Fruit fly (Drosophila melanogaster): ENCODE data around the gene CG7778.

The CG7778 gene

DNA sequence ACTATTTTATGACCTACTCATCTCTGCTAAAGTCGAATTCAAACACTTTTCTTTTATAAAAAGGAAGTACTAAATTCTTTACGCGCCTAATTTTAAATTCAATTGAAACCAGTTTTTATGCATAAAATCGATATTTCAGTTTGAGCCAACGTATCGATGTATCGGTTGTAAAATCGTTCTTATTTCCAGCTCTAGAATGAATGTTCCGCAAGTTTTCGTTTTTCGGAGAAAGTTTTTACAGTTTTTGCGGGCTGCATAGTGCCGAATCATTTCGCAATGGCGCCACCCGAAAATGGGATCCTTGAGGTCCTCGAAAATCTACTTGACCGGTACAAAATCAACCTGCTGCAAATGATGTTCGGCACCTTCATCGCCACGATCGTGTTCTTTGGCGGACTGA is 41.0 kb upstream of the CG7778 start, which contains the start of gene CG7840 (continued):
- TF ChIP-seq ato (GFP tag; IDR thresholded peaks at IDR 0.05; ENCODE audit: partially characterized antibody) = peak; percentile 74
- TF ChIP-seq CG17328 (GFP tag; IDR thresholded peaks at IDR 0.05) = no peak
- TF ChIP-seq cwo (GFP tag; optimal IDR thresholded peaks at IDR 0.05) = no peak
- no peak for TF ChIP-seq CG17186 (GFP tag; optimal IDR thresholded peaks at IDR 0.05)
- TF ChIP-seq pita (GFP tag; optimal IDR thresholded peaks at IDR 0.05) = no peak
- TF ChIP-seq Kr (GFP tag; optimal IDR thresholded peaks at IDR 0.05) = no peak
- TF ChIP-seq Asciz (GFP tag; optimal IDR thresholded peaks at IDR 0.05) = no peak
- no peak for TF ChIP-seq ac (GFP tag; optimal IDR thresholded peaks at IDR 0.05)
- peak; percentile 57 for TF ChIP-seq Blimp-1 (GFP tag; optimal IDR thresholded peaks at IDR 0.05)
- no peak for TF ChIP-seq Spps (tag; optimal IDR thresholded peaks at IDR 0.05)
- TF ChIP-seq CG33557 (GFP tag; optimal IDR thresholded peaks at IDR 0.05) = no peak
- TF ChIP-seq CG14860 (GFP tag; IDR thresholded peaks at IDR 0.05; ENCODE audit: partially characterized antibody) = peak; percentile 82
- TF ChIP-seq CG18476 (GFP tag; optimal IDR thresholded peaks at IDR 0.05) = no peak
- no peak for TF ChIP-seq ERR (GFP tag; optimal IDR thresholded peaks at IDR 0.05)
- TF ChIP-seq CG2875 (GFP tag; optimal IDR thresholded peaks at IDR 0.05) = no peak
- no peak for TF ChIP-seq sim (GFP tag; IDR thresholded peaks at IDR 0.05)
- TF ChIP-seq luna (GFP tag; optimal IDR thresholded peaks at IDR 0.05) = no peak
- TF ChIP-seq wek (GFP tag; optimal IDR thresholded peaks at IDR 0.05) = no peak
- no peak for TF ChIP-seq btn (GFP tag; optimal IDR thresholded peaks at IDR 0.05)
- TF ChIP-seq CG11695 (GFP tag; IDR thresholded peaks at IDR 0.05) = no peak
- TF ChIP-seq maf-S (GFP tag; optimal IDR thresholded peaks at IDR 0.05) = no peak
- TF ChIP-seq CG4404 (GFP tag; IDR thresholded peaks at IDR 0.05) = no peak
- no peak for TF ChIP-seq HLH3B (GFP tag; IDR thresholded peaks at IDR 0.05)
- no peak for TF ChIP-seq gfzf (GFP tag; optimal IDR thresholded peaks at IDR 0.05)
- TF ChIP-seq odd (GFP tag; optimal IDR thresholded peaks at IDR 0.05) = no peak
- no peak for TF ChIP-seq ci (GFP tag; IDR thresholded peaks at IDR 0.05)
- TF ChIP-seq gce (GFP tag; IDR thresholded peaks at IDR 0.05) = no peak
- no peak for TF ChIP-seq CG4424 (GFP tag; optimal IDR thresholded peaks at IDR 0.05)
- TF ChIP-seq ewg (GFP tag; optimal IDR thresholded peaks at IDR 0.05) = no peak
- no peak for TF ChIP-seq tin (GFP tag; optimal IDR thresholded peaks at IDR 0.05)
- TF ChIP-seq CG34376 (GFP tag; optimal IDR thresholded peaks at IDR 0.05) = no peak
- no peak for TF ChIP-seq CG14441 (GFP tag; IDR thresholded peaks at IDR 0.05)
- no peak for TF ChIP-seq CG4282 (GFP tag; optimal IDR thresholded peaks at IDR 0.05)
- TF ChIP-seq MBD-R2 (GFP tag; IDR thresholded peaks at IDR 0.05) = peak; percentile 72
- TF ChIP-seq CG13894 (tag; optimal IDR thresholded peaks at IDR 0.05) = no peak
- no peak for TF ChIP-seq CG3065 (GFP tag; optimal IDR thresholded peaks at IDR 0.05)
- TF ChIP-seq Med (GFP tag) = peak; percentile 57
- TF ChIP-seq ro (GFP tag; IDR thresholded peaks at IDR 0.05) = no peak
- TF ChIP-seq CG11560 (tag; IDR thresholded peaks at IDR 0.05) = peak; percentile 57; the same call in 1 of the 3 replicates
- TF ChIP-seq CG9932 (GFP tag; IDR thresholded peaks at IDR 0.05) = no peak
- no peak for TF ChIP-seq Vsx1 (GFP tag; optimal IDR thresholded peaks at IDR 0.05)
- TF ChIP-seq onecut (GFP tag; IDR thresholded peaks at IDR 0.05) = no peak
- TF ChIP-seq dm (GFP tag; optimal IDR thresholded peaks at IDR 0.05) = no peak
- no peak for TF ChIP-seq psq (GFP tag; optimal IDR thresholded peaks at IDR 0.05)
- TF ChIP-seq Rfx (GFP tag; IDR thresholded peaks at IDR 0.05) = no peak
- no peak for TF ChIP-seq CG14667 (GFP tag; IDR thresholded peaks at IDR 0.05)
- no peak for TF ChIP-seq hkb (optimal IDR thresholded peaks at IDR 0.05)
- TF ChIP-seq hkb (GFP tag; IDR thresholded peaks at IDR 0.05) = no peak
- peak; percentile 76 for TF ChIP-seq CG2116 (GFP tag; optimal IDR thresholded peaks at IDR 0.05)
- no peak for TF ChIP-seq fu2 (GFP tag; optimal IDR thresholded peaks at IDR 0.05)
- no peak for TF ChIP-seq CG2678 (tag; optimal IDR thresholded peaks at IDR 0.05)
- no peak for TF ChIP-seq tup (GFP tag; optimal IDR thresholded peaks at IDR 0.05)
- no peak for TF ChIP-seq CG1603 (tag; optimal IDR thresholded peaks at IDR 0.05)

Data from whole organism, embryonic.